Fruit fly (Drosophila melanogaster) whole organism, embryonic: Measurements from ENCODE around the gene Sk2.

Source experiments
- Ada2b ChIP-seq: fragments of 200-800 bp; sonication (Bioruptor generic); IDR thresholded peaks from 2 replicates; pipeline ENCODE4 v1.3.6; 2022; ENCODE audit warnings: missing biosample characterization, missing genetic modification characterization
- Awh ChIP-seq: fragments of 200-800 bp; sonication (Bioruptor generic); IDR thresholded peaks from 2 replicates; pipeline ENCODE4, ENCODE4 v1.3.6; 2022; ENCODE audit warnings: missing biosample characterization, missing genetic modification characterization
- BEAF-32 ChIP-seq: fragments of 200-800 bp; sonication (Bioruptor generic); optimal IDR thresholded peaks from 3 replicates; lab custom pipeline; 2017; ENCODE audit warnings: missing biosample characterization, missing genetic modification characterization, mild to moderate bottlenecking, moderate library complexity, missing genetic modification reagents
- C15 ChIP-seq: fragments of 200-800 bp; sonication (Bioruptor generic); IDR thresholded peaks from 3 replicates; pipeline ENCODE4 v1.3.6; 2022; ENCODE audit warnings: missing biosample characterization, missing genetic modification characterization
- CG10147 ChIP-seq: fragments of 200-800 bp; sonication (Bioruptor generic); optimal IDR thresholded peaks from 2 replicates; lab custom pipeline; 2019; ENCODE audit warnings: missing biosample characterization, mild to moderate bottlenecking, missing genetic modification characterization, moderate library complexity
- CG1024 ChIP-seq: fragments of 200-800 bp; sonication (Bioruptor generic); IDR thresholded peaks from 2 replicates; pipeline ENCODE4 v1.3.6; 2022; ENCODE audit warnings: missing biosample characterization, missing genetic modification characterization
- CG10543 ChIP-seq: fragments of 200-800 bp; sonication (Bioruptor generic); optimal IDR thresholded peaks from 3 replicates; lab custom pipeline; 2017; ENCODE audit warnings: missing biosample characterization, mild to moderate bottlenecking, missing genetic modification characterization, moderate library complexity
- CG11085 ChIP-seq: fragments of 200-800 bp; sonication (Bioruptor generic); IDR thresholded peaks from 2 replicates; pipeline ENCODE4 v1.3.6; 2022; ENCODE audit warnings: missing biosample characterization, missing genetic modification characterization
- CG11560 ChIP-seq: fragments of 200-800 bp; sonication (Bioruptor generic); IDR thresholded peaks from 3 replicates; pipeline ENCODE4 v1.3.6; 2022; ENCODE audit warnings: missing biosample characterization, missing genetic modification characterization
- CG12659 ChIP-seq: fragments of 200-800 bp; sonication (Bioruptor generic); optimal IDR thresholded peaks from 3 replicates; lab custom pipeline; 2017; ENCODE audit warnings: mild to moderate bottlenecking, missing biosample characterization, missing genetic modification reagents, missing genetic modification characterization
- CG13775 ChIP-seq: fragments of 200-800 bp; sonication (Bioruptor generic); optimal IDR thresholded peaks from 3 replicates; lab custom pipeline; 2017; ENCODE audit warnings: missing biosample characterization, mild to moderate bottlenecking, missing genetic modification characterization
- CG14050 ChIP-seq: fragments of 200-800 bp; sonication (Bioruptor generic); IDR thresholded peaks from 3 replicates; pipeline ENCODE4 v1.3.6; 2022; ENCODE audit warnings: missing biosample characterization, missing genetic modification characterization
- CG14965 ChIP-seq: fragments of 200-800 bp; sonication (Bioruptor generic); optimal IDR thresholded peaks from 2 replicates; lab custom pipeline; 2016; ENCODE audit warnings: missing biosample characterization, missing genetic modification characterization, borderline replicate concordance
- CG15479 ChIP-seq: fragments of 200-800 bp; sonication (Bioruptor generic); optimal IDR thresholded peaks from 3 replicates; lab custom pipeline; 2019; ENCODE audit warnings: missing biosample characterization, mild to moderate bottlenecking, missing genetic modification characterization, moderate library complexity
- CG17385 ChIP-seq: fragments of 200-800 bp; sonication (Bioruptor generic); optimal IDR thresholded peaks from 3 replicates; lab custom pipeline; 2018; ENCODE audit warnings: missing biosample characterization, mild to moderate bottlenecking, missing genetic modification characterization
- CG17802 ChIP-seq: fragments of 200-800 bp; sonication (Bioruptor generic); optimal IDR thresholded peaks from 2 replicates; lab custom pipeline; 2018; ENCODE audit warnings: missing biosample characterization, mild to moderate bottlenecking, missing genetic modification characterization, moderate library complexity
- CG18011 ChIP-seq: fragments of 200-800 bp; sonication (Bioruptor generic); optimal IDR thresholded peaks from 2 replicates; lab custom pipeline; 2017; ENCODE audit warnings: missing biosample characterization, missing genetic modification characterization, mild to moderate bottlenecking, moderate library complexity, missing genotype
- CG18764 ChIP-seq: fragments of 200-800 bp; sonication (Bioruptor generic); optimal IDR thresholded peaks from 3 replicates; lab custom pipeline; 2016; ENCODE audit warnings: missing biosample characterization, missing genetic modification characterization
- CG2202 ChIP-seq: fragments of 200-800 bp; sonication (Bioruptor generic); optimal IDR thresholded peaks from 2 replicates; lab custom pipeline; 2018; ENCODE audit warnings: missing biosample characterization, mild to moderate bottlenecking, missing genetic modification characterization
- CG4328 ChIP-seq: fragments of 200-800 bp; sonication (Bioruptor generic); optimal IDR thresholded peaks from 3 replicates; lab custom pipeline; 2017; ENCODE audit warnings: missing biosample characterization, missing genetic modification reagents, missing genetic modification characterization
- CG4820 ChIP-seq: fragments of 200-800 bp; sonication (Bioruptor generic); optimal IDR thresholded peaks from 3 replicates; lab custom pipeline; 2016; ENCODE audit warnings: missing biosample characterization, missing genetic modification characterization
- CG6272 ChIP-seq: fragments of 200-800 bp; sonication (Bioruptor generic); IDR thresholded peaks from 2 replicates; pipeline ENCODE4 v1.3.6; 2022; ENCODE audit warnings: missing biosample characterization, missing genetic modification characterization
- CG7928 ChIP-seq: fragments of 200-800 bp; sonication (Bioruptor generic); optimal IDR thresholded peaks from 2 replicates; lab custom pipeline; 2017; ENCODE audit warnings: missing biosample characterization, mild to moderate bottlenecking, missing genetic modification characterization
- CG8765 ChIP-seq: fragments of 200-800 bp; sonication (Bioruptor generic); IDR thresholded peaks from 2 replicates; pipeline ENCODE4 v1.3.6; 2022; ENCODE audit warnings: missing biosample characterization, missing genetic modification characterization
- Dek ChIP-seq: fragments of 200-800 bp; sonication (Bioruptor generic); optimal IDR thresholded peaks from 3 replicates; lab custom pipeline; 2019; ENCODE audit warnings: missing biosample characterization, mild to moderate bottlenecking, missing genetic modification characterization, moderate library complexity
- Dip2 ChIP-seq: fragments of 200-800 bp; sonication (Bioruptor generic); IDR thresholded peaks from 2 replicates; pipeline ENCODE4 v1.3.6; 2022; ENCODE audit warnings: missing biosample characterization, missing genetic modification characterization
- E2f2 ChIP-seq: fragments of 200-800 bp; sonication (Bioruptor generic); IDR thresholded peaks from 2 replicates; pipeline ENCODE4 v1.3.6; 2022; ENCODE audit warnings: missing biosample characterization, missing genetic modification characterization
- Ets65A ChIP-seq: fragments of 200-800 bp; sonication (Bioruptor generic); peaks from one replicate; lab custom pipeline; 2016; ENCODE audit warnings: missing biosample characterization, missing genetic modification characterization
- Fer2 ChIP-seq: fragments of 200-800 bp; sonication (Bioruptor generic); optimal IDR thresholded peaks from 2 replicates; lab custom pipeline; 2018; ENCODE audit warnings: missing biosample characterization, mild to moderate bottlenecking, missing genetic modification characterization, moderate library complexity
- Fer3 ChIP-seq: fragments of 200-800 bp; sonication (Bioruptor generic); optimal IDR thresholded peaks from 2 replicates; lab custom pipeline; 2018; ENCODE audit warnings: missing biosample characterization, mild to moderate bottlenecking, missing genetic modification characterization, moderate library complexity
- HLH3B ChIP-seq: fragments of 200-800 bp; sonication (Bioruptor generic); IDR thresholded peaks from 2 replicates; pipeline ENCODE4 v1.3.6; 2022; ENCODE audit warnings: missing biosample characterization, missing genetic modification characterization
- HLHmδ ChIP-seq: fragments of 200-800 bp; sonication (Bioruptor generic); optimal IDR thresholded peaks from 2 replicates; lab custom pipeline; 2018; ENCODE audit warnings: missing biosample characterization, mild to moderate bottlenecking, missing genetic modification characterization, moderate library complexity
- Hmr ChIP-seq: fragments of 200-800 bp; sonication (Bioruptor generic); optimal IDR thresholded peaks from 3 replicates; lab custom pipeline; 2017; ENCODE audit warnings: mild to moderate bottlenecking, missing biosample characterization, missing genetic modification reagents, missing genetic modification characterization
- Hr51 ChIP-seq, 2 experiments: fragments of 200-800 bp; sonication (Bioruptor generic); optimal IDR thresholded peaks; 2 replicates in 1 of 2; 3 replicates in 1 of 2; lab custom pipeline; 2016 to 2018; ENCODE audit warnings: missing biosample characterization in 2 of 2, missing genetic modification characterization in 2 of 2, mild to moderate bottlenecking in 1 of 2, moderate library complexity in 1 of 2
- Ptx1 ChIP-seq: fragments of 200-800 bp; sonication (Bioruptor generic); IDR thresholded peaks from 2 replicates; pipeline ENCODE4 v1.3.6; 2022; ENCODE audit warnings: missing biosample characterization, missing genetic modification characterization
- ac ChIP-seq: fragments of 200-800 bp; sonication (Bioruptor generic); optimal IDR thresholded peaks from 3 replicates; lab custom pipeline; 2017; ENCODE audit warnings: missing biosample characterization, mild to moderate bottlenecking, missing genetic modification characterization
- ase ChIP-seq: fragments of 200-800 bp; sonication (Bioruptor generic); IDR thresholded peaks from 3 replicates; pipeline ENCODE4 v1.3.6; 2022; ENCODE audit warnings: missing biosample characterization, missing genetic modification characterization
- br ChIP-seq: fragments of >200 bp; optimal IDR thresholded peaks from 2 replicates; lab custom pipeline; 2017
- ems ChIP-seq: fragments of 200-800 bp; sonication (Bioruptor generic); optimal IDR thresholded peaks from 3 replicates; lab custom pipeline; 2016; ENCODE audit warnings: missing biosample characterization, missing genetic modification characterization
- inv ChIP-seq: fragments of 200-800 bp; sonication (Bioruptor generic); IDR thresholded peaks from 2 replicates; pipeline ENCODE4 v1.3.6; 2022; ENCODE audit warnings: missing biosample characterization, missing genetic modification characterization; ENCODE audit not compliant: partially characterized antibody
- jigr1 ChIP-seq: fragments of 200-800 bp; sonication (Bioruptor generic); IDR thresholded peaks from 3 replicates; pipeline ENCODE4 v1.3.6; 2022; ENCODE audit warnings: missing biosample characterization, missing genetic modification characterization
- jumu ChIP-seq: fragments of 200-800 bp; sonication (Bioruptor generic); optimal IDR thresholded peaks from 3 replicates; lab custom pipeline; 2016; ENCODE audit warnings: missing biosample characterization, missing genetic modification characterization
- lab ChIP-seq: fragments of 200-800 bp; sonication (Bioruptor generic); optimal IDR thresholded peaks from 3 replicates; lab custom pipeline; 2017; ENCODE audit warnings: missing biosample characterization, missing genetic modification characterization, mild to moderate bottlenecking, moderate library complexity, missing genetic modification reagents
- lov ChIP-seq, 2 experiments: fragments of 200-800 bp in 1 of 2; fragments of >200 bp in 1 of 2; sonication (Bioruptor generic) in 1 of 2; IDR thresholded peaks in 1 of 2; optimal IDR thresholded peaks in 1 of 2; 2 replicates in 1 of 2; 3 replicates in 1 of 2; pipeline versions ENCODE4 v1.3.6 to Lab custom; 2017 to 2022; ENCODE audit warnings: missing biosample characterization in 1 of 2, missing genetic modification characterization in 1 of 2
- mld ChIP-seq: fragments of 200-800 bp; sonication (Bioruptor generic); IDR thresholded peaks from 3 replicates; pipeline ENCODE4 v1.3.6; 2022; ENCODE audit warnings: missing biosample characterization, missing genetic modification characterization; ENCODE audit not compliant: partially characterized antibody
- nerfin-2 ChIP-seq: fragments of 200-800 bp; sonication (Bioruptor generic); IDR thresholded peaks from 2 replicates; pipeline ENCODE4 v1.3.6; 2022; ENCODE audit warnings: missing biosample characterization, missing genetic modification characterization; ENCODE audit not compliant: partially characterized antibody
- scrt ChIP-seq: fragments of 200-800 bp; sonication (Bioruptor generic); optimal IDR thresholded peaks from 2 replicates; lab custom pipeline; 2018; ENCODE audit warnings: missing biosample characterization, mild to moderate bottlenecking, missing genetic modification characterization, moderate library complexity
- twi ChIP-seq: fragments of 200-800 bp; optimal IDR thresholded peaks from 2 replicates; lab custom pipeline; 2019; ENCODE audit warnings: missing biosample characterization, mild to moderate bottlenecking, missing genetic modification characterization, moderate library complexity
- usp ChIP-seq: fragments of >200 bp; optimal IDR thresholded peaks from 2 replicates; lab custom pipeline; 2017; ENCODE audit warnings: missing biosample characterization, missing genetic modification characterization

Sk2 gene

DNA sequence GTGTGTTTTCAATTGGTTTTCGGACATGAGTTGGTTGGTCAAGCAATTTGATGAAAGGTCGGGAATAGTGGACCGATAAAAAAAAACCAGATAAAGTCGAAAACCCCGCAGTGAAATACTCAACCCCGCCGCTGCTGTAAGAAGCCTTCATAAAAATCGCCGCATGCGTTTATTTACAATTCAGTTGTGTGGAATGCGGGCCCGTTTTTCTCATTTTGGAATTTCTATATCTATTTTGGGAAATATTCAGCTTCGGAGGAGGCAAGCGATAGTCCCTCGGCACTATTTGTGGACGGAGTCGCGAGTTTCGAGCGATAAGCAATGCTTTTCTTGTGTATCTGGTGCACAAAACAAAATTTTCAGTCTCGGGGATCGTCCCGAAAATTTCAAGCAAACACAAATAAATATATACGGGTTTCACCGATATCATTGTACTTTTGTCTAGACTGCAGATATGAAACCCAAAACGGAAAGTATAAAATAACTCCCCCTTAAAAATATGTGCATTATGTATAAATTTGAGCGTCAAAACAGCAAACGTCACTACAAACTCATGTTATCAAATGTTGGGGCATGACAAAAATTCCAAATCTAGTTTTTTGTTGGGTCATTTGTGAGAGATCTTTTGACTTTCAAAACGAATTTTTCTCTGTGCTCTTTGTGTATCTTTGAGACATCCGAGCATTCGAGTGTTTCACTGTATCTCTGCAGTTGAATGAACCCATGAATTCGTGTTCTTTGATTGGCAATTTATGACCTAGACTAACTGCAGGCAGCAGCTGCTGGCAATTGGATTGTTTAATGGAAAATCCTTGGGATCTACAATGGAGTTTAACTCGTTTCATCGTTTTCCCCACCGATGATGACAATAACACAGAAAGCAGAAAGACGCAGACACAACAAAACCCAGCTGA lies 12.3 kb downstream of the Sk2 start (continued):
- TF ChIP-seq CG6272 (GFP tag; lab: Robert Waterston, UW) (no peak), Hr51 (GFP tag; optimal IDR thresholded peaks at IDR 0.05; lab: Kevin White, UChicago) (peak in 1 of 2 experiments; percentile 28), CG18764 (GFP tag; lab: Kevin White, UChicago) (no peak), lab (GFP tag; lab: Kevin White, UChicago) (no peak), br (no peak), CG2202 (tag; lab: Kevin White, UChicago) (no peak), Dip2 (GFP tag; lab: Robert Waterston, UW) (no peak), CG1024 (no peak), CG11560 (tag; lab: Robert Waterston, UW) (no peak), lov (optimal IDR thresholded peaks at IDR 0.05; lab: Kevin White, UChicago) (no peak), lov (GFP tag; IDR thresholded peaks at IDR 0.05; lab: Robert Waterston, UW) (no peak), CG17802 (tag; lab: Kevin White, UChicago) (no peak), Ptx1 (GFP tag; lab: Robert Waterston, UW) (no peak), CG14050 (no peak), CG10543 (GFP tag; lab: Kevin White, UChicago) (peak; percentile 20), ase (GFP tag; lab: Robert Waterston, UW) (no peak), CG13775 (GFP tag; lab: Kevin White, UChicago) (no peak), Fer3 (no peak), ems (GFP tag; lab: Kevin White, UChicago) (peak; percentile 18), twi (no peak), scrt (GFP tag; lab: Kevin White, UChicago) (no peak), Awh (GFP tag; lab: Robert Waterston, UW) (no peak), HLHmδ (GFP tag; lab: Kevin White, UChicago) (no peak), jigr1 (no peak), CG11085 (GFP tag; lab: Robert Waterston, UW) (no peak), CG8765 (GFP tag; lab: Robert Waterston, UW) (no peak), HLH3B (GFP tag; lab: Robert Waterston, UW) (no peak), C15 (GFP tag; lab: Robert Waterston, UW) (no peak), CG14965 (no peak), nerfin-2 (no peak), CG18011 (no peak), jumu (GFP tag; lab: Kevin White, UChicago) (no peak), usp (no peak), CG17385 (GFP tag; lab: Kevin White, UChicago) (no peak), E2f2 (GFP tag; lab: Robert Waterston, UW) (no peak), ac (no peak), CG12659 (GFP tag; lab: Kevin White, UChicago) (peak; percentile 22), BEAF-32 (GFP tag; lab: Kevin White, UChicago) (no peak), Hmr (GFP tag; lab: Kevin White, UChicago) (no peak), CG4820 (no peak), CG4328 (GFP tag; lab: Kevin White, UChicago) (no peak), Dek (tag; lab: Kevin White, UChicago) (no peak), Ada2b (GFP tag; lab: Robert Waterston, UW) (no peak), Fer2 (tag; lab: Kevin White, UChicago) (no peak), CG15479 (GFP tag; lab: Kevin White, UChicago) (peak; percentile 94), Ets65A (GFP tag; lab: Kevin White, UChicago) (no peak), inv (no peak), mld (GFP tag; lab: Robert Waterston, UW) (no peak), CG7928 (GFP tag; lab: Kevin White, UChicago) (no peak), CG10147 (no peak)
